Fruit fly (Drosophila melanogaster) whole organism: ENCODE data around the gene bif.

Experiments used
- CG8478 ChIP-seq: fragments of >200 bp; optimal IDR thresholded peaks from 2 replicates; lab custom pipeline; 2018; ENCODE audit warnings: inconsistent platforms
- Dll ChIP-seq: fragments of >200 bp; optimal IDR thresholded peaks from 2 replicates; lab custom pipeline; 2017
- usp ChIP-seq: fragments of >200 bp; optimal IDR thresholded peaks from 2 replicates; lab custom pipeline; 2017; ENCODE audit warnings: missing biosample characterization, missing genetic modification characterization, mixed read lengths

DNA sequence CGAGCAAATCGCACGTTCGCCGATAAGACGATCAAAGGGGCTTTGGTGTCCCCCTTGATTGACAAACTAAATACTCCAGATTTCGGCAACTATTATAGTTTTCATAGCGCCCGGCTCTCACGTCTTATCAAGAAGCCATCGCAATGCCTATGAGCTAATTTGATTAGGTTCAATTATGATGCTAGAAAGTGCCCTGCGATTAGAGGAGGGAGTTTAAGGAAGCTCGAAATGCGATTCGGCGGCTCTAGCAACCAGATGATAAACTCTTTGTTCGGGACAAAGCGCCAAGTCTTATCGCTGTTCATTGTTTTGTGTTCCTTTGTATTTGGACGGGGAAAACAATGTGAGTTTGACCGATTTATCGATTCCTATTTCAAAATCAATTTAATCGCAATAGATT, 39.1 kb downstream of the bif start:
- TF ChIP-seq CG8478 (lab: Kevin White, UChicago) (no peak), usp (no peak), Dll (lab: Kevin White, UChicago) (no peak)
